Fruit fly (Drosophila melanogaster) whole organism, embryonic: ENCODE measurements around the gene CG14332.

ENCODE experiments used
- B-H2 ChIP-seq: fragments of 200-800 bp; sonication (Bioruptor generic); optimal IDR thresholded peaks from 2 replicates; lab custom pipeline; 2018; ENCODE audit warnings: missing biosample characterization, mild to moderate bottlenecking, missing genetic modification characterization
- CG10959 ChIP-seq: fragments of 200-800 bp; sonication (Bioruptor generic); IDR thresholded peaks from 2 replicates; pipeline ENCODE4 v1.3.6; 2022; ENCODE audit warnings: missing biosample characterization, missing genetic modification characterization
- CG13287 ChIP-seq: fragments of 200-800 bp; sonication (Bioruptor generic); IDR thresholded peaks from 2 replicates; pipeline ENCODE4 v1.3.6; 2022; ENCODE audit warnings: missing biosample characterization, missing genetic modification characterization; ENCODE audit not compliant: partially characterized antibody
- CG14965 ChIP-seq: fragments of 200-800 bp; sonication (Bioruptor generic); optimal IDR thresholded peaks from 2 replicates; lab custom pipeline; 2016; ENCODE audit warnings: missing biosample characterization, missing genetic modification characterization, borderline replicate concordance
- CG17328 ChIP-seq: fragments of 200-800 bp; sonication (Bioruptor generic); IDR thresholded peaks from 2 replicates; pipeline ENCODE4 v1.3.6; 2022; ENCODE audit warnings: missing biosample characterization, missing genetic modification characterization
- CG17829 ChIP-seq: fragments of 200-800 bp; optimal IDR thresholded peaks from 2 replicates; lab custom pipeline; 2019; ENCODE audit warnings: missing biosample characterization, mild to moderate bottlenecking, missing genetic modification characterization, moderate library complexity
- CG17912 ChIP-seq: fragments of 200-800 bp; sonication (Bioruptor generic); optimal IDR thresholded peaks from 2 replicates; lab custom pipeline; 2018; ENCODE audit warnings: missing biosample characterization, mild to moderate bottlenecking, missing genetic modification characterization
- CG2120 ChIP-seq: fragments of 200-800 bp; sonication (Bioruptor generic); optimal IDR thresholded peaks from 3 replicates; lab custom pipeline; 2016; ENCODE audit warnings: missing biosample characterization, missing genetic modification characterization
- CG32532 ChIP-seq: fragments of 200-800 bp; sonication (Bioruptor generic); IDR thresholded peaks from 2 replicates; pipeline ENCODE4 v1.3.6; 2022; ENCODE audit warnings: missing biosample characterization, missing genetic modification characterization
- CG34422 ChIP-seq: fragments of 200-800 bp; sonication (Bioruptor generic); IDR thresholded peaks from 3 replicates; pipeline ENCODE4 v1.3.6; 2022; ENCODE audit warnings: missing biosample characterization, missing genetic modification characterization
- CG3726 ChIP-seq: fragments of 200-800 bp; sonication (Bioruptor generic); IDR thresholded peaks from 3 replicates; pipeline ENCODE4, ENCODE4 v1.3.6; 2022; ENCODE audit warnings: missing biosample characterization, missing genetic modification characterization
- CG42726 ChIP-seq: fragments of 200-800 bp; sonication (Bioruptor generic); IDR thresholded peaks from 2 replicates; pipeline ENCODE4 v1.3.6; 2022; ENCODE audit warnings: missing biosample characterization, missing genetic modification characterization; ENCODE audit not compliant: partially characterized antibody
- CG6254 ChIP-seq: fragments of 200-800 bp; sonication (Bioruptor generic); optimal IDR thresholded peaks from 3 replicates; lab custom pipeline; 2017; ENCODE audit warnings: mild to moderate bottlenecking, missing biosample characterization, missing genetic modification reagents, missing genetic modification characterization
- CG6683 ChIP-seq: fragments of 200-800 bp; sonication (Bioruptor generic); optimal IDR thresholded peaks from 2 replicates; lab custom pipeline; 2017; ENCODE audit warnings: missing biosample characterization, mild to moderate bottlenecking, missing genetic modification characterization, missing genetic modification reagents
- CG8359 ChIP-seq: fragments of 200-800 bp; sonication (Bioruptor generic); optimal IDR thresholded peaks from 2 replicates; lab custom pipeline; 2017; ENCODE audit warnings: missing biosample characterization, mild to moderate bottlenecking, missing genetic modification characterization, borderline replicate concordance
- CG8388 ChIP-seq: fragments of 200-800 bp; sonication (Bioruptor generic); optimal IDR thresholded peaks from 2 replicates; lab custom pipeline; 2019; ENCODE audit warnings: missing biosample characterization, mild to moderate bottlenecking, missing genetic modification characterization, moderate library complexity
- CG9609 ChIP-seq: fragments of 200-800 bp; sonication (Bioruptor generic); optimal IDR thresholded peaks from 3 replicates; lab custom pipeline; 2016; ENCODE audit warnings: missing biosample characterization, missing genetic modification characterization
- Deaf1 ChIP-seq: fragments of 200-800 bp; optimal IDR thresholded peaks from 3 replicates; lab custom pipeline; 2019; ENCODE audit warnings: missing biosample characterization, mild to moderate bottlenecking, missing genetic modification characterization, moderate library complexity
- Ets65A ChIP-seq: fragments of 200-800 bp; sonication (Bioruptor generic); peaks from one replicate; lab custom pipeline; 2016; ENCODE audit warnings: missing biosample characterization, missing genetic modification characterization
- HHEX ChIP-seq: fragments of 200-800 bp; sonication (Bioruptor generic); optimal IDR thresholded peaks from 3 replicates; lab custom pipeline; 2017; ENCODE audit warnings: missing biosample characterization, mild to moderate bottlenecking, missing genetic modification characterization, missing genetic modification reagents
- Lpt ChIP-seq: fragments of >200 bp; optimal IDR thresholded peaks from 2 replicates; lab custom pipeline; 2018; ENCODE audit warnings: missing biosample characterization, missing genetic modification characterization
- Max ChIP-seq: fragments of 200-800 bp; sonication (Bioruptor generic); optimal IDR thresholded peaks from 2 replicates; lab custom pipeline; 2016; ENCODE audit warnings: missing biosample characterization, mild to moderate bottlenecking, missing genetic modification characterization
- Neu2 ChIP-seq: fragments of 200-800 bp; sonication (Bioruptor generic); optimal IDR thresholded peaks from 3 replicates; lab custom pipeline; 2016; ENCODE audit warnings: missing biosample characterization, missing genetic modification characterization, borderline replicate concordance
- NfI ChIP-seq: fragments of 200-800 bp; sonication (Bioruptor generic); optimal IDR thresholded peaks from 3 replicates; lab custom pipeline; 2018; ENCODE audit warnings: missing biosample characterization, mild to moderate bottlenecking, missing genetic modification characterization, moderate library complexity
- Ravus ChIP-seq: fragments of 200-800 bp; sonication (Bioruptor generic); IDR thresholded peaks from 2 replicates; pipeline ENCODE4 v1.3.6; 2022; ENCODE audit warnings: missing biosample characterization, missing genetic modification characterization
- Rfx ChIP-seq: fragments of 200-800 bp; sonication (Bioruptor generic); IDR thresholded peaks from 2 replicates; pipeline ENCODE4 v1.3.6; 2022; ENCODE audit warnings: missing biosample characterization, missing genetic modification characterization
- Scr ChIP-seq: fragments of 200-800 bp; sonication (Bioruptor generic); IDR thresholded peaks from 2 replicates; pipeline ENCODE4 v1.3.6; 2022; ENCODE audit warnings: missing biosample characterization, missing genetic modification characterization; ENCODE audit not compliant: partially characterized antibody
- Sry-δ ChIP-seq: fragments of 200-800 bp; sonication (Bioruptor generic); optimal IDR thresholded peaks from 2 replicates; lab custom pipeline; 2016; ENCODE audit warnings: missing biosample characterization, missing genetic modification characterization
- Vsx1 ChIP-seq: fragments of 200-800 bp; sonication (Bioruptor generic); optimal IDR thresholded peaks from 2 replicates; lab custom pipeline; 2017; ENCODE audit warnings: missing biosample characterization, mild to moderate bottlenecking, missing genetic modification characterization, missing genetic modification reagents
- al ChIP-seq: fragments of 200-800 bp; sonication (Bioruptor generic); IDR thresholded peaks from 2 replicates; pipeline ENCODE4 v1.3.6; 2022; ENCODE audit warnings: missing biosample characterization, missing genetic modification characterization
- az2 ChIP-seq: fragments of 200-800 bp; sonication (Bioruptor generic); optimal IDR thresholded peaks from 3 replicates; lab custom pipeline; 2016; ENCODE audit warnings: missing biosample characterization, missing genetic modification characterization
- cad ChIP-seq: fragments of >200 bp; optimal IDR thresholded peaks from 2 replicates; lab custom pipeline; 2017; ENCODE audit warnings: missing biosample characterization, missing genetic modification characterization
- dan ChIP-seq: fragments of 200-800 bp; sonication (Bioruptor generic); IDR thresholded peaks from 2 replicates; pipeline ENCODE4 v1.3.6; 2022; ENCODE audit warnings: missing biosample characterization, missing genetic modification characterization
- ems ChIP-seq: fragments of 200-800 bp; sonication (Bioruptor generic); optimal IDR thresholded peaks from 3 replicates; lab custom pipeline; 2016; ENCODE audit warnings: missing biosample characterization, missing genetic modification characterization
- gcm ChIP-seq: fragments of 200-800 bp; sonication (Bioruptor generic); optimal IDR thresholded peaks from 2 replicates; lab custom pipeline; 2019; ENCODE audit warnings: missing biosample characterization, mild to moderate bottlenecking, missing genetic modification characterization, moderate library complexity
- gro ChIP-seq: fragments of 200-800 bp; sonication (Bioruptor generic); optimal IDR thresholded peaks from 2 replicates; lab custom pipeline; 2016; ENCODE audit warnings: missing biosample characterization, missing genetic modification characterization
- gt ChIP-seq: fragments of 200-800 bp; sonication (Bioruptor generic); IDR thresholded peaks from 2 replicates; pipeline ENCODE4 v1.3.6; 2022; ENCODE audit warnings: missing biosample characterization, missing genetic modification characterization
- hb ChIP-seq: fragments of 200-800 bp; sonication (Bioruptor generic); IDR thresholded peaks from 3 replicates; pipeline ENCODE4 v1.3.6; 2022; ENCODE audit warnings: missing biosample characterization, missing genetic modification characterization; ENCODE audit not compliant: partially characterized antibody
- jigr1 ChIP-seq: fragments of 200-800 bp; sonication (Bioruptor generic); IDR thresholded peaks from 3 replicates; pipeline ENCODE4 v1.3.6; 2022; ENCODE audit warnings: missing biosample characterization, missing genetic modification characterization
- jing ChIP-seq: fragments of 200-800 bp; sonication (Bioruptor generic); optimal IDR thresholded peaks from 2 replicates; lab custom pipeline; 2018; ENCODE audit warnings: missing biosample characterization, mild to moderate bottlenecking, missing genetic modification characterization
- lilli ChIP-seq: fragments of 200-800 bp; sonication (Bioruptor generic); optimal IDR thresholded peaks from 3 replicates; lab custom pipeline; 2016; ENCODE audit warnings: missing biosample characterization, missing genetic modification characterization
- pho ChIP-seq: fragments of 200-800 bp; sonication (Bioruptor generic); optimal IDR thresholded peaks from 2 replicates; lab custom pipeline; 2016; ENCODE audit warnings: missing biosample characterization, missing genetic modification characterization
- psq ChIP-seq: fragments of 200-800 bp; sonication (Bioruptor generic); optimal IDR thresholded peaks from 2 replicates; lab custom pipeline; 2017; ENCODE audit warnings: missing biosample characterization, missing genetic modification characterization
- pzg ChIP-seq: fragments of 200-800 bp; sonication (Bioruptor generic); optimal IDR thresholded peaks from 3 replicates; lab custom pipeline; 2018; ENCODE audit warnings: missing biosample characterization, mild to moderate bottlenecking, missing genetic modification characterization, moderate library complexity
- sens-2 ChIP-seq: fragments of 200-800 bp; sonication (Bioruptor generic); IDR thresholded peaks from 2 replicates; pipeline ENCODE4 v1.3.6; 2022; ENCODE audit warnings: missing biosample characterization, missing genetic modification characterization
- shn ChIP-seq: fragments of 200-800 bp; sonication (Bioruptor generic); optimal IDR thresholded peaks from 3 replicates; lab custom pipeline; 2016; ENCODE audit warnings: missing biosample characterization, missing genetic modification characterization
- sr ChIP-seq: fragments of 200-800 bp; sonication (Bioruptor generic); IDR thresholded peaks from 3 replicates; pipeline ENCODE4 v1.3.6; 2022; ENCODE audit warnings: missing biosample characterization, missing genetic modification characterization
- stc ChIP-seq: fragments of 200-800 bp; sonication (Bioruptor generic); IDR thresholded peaks from 2 replicates; pipeline ENCODE4 v1.3.6; 2022; ENCODE audit warnings: missing biosample characterization, missing genetic modification characterization
- tll ChIP-seq, 2 experiments: fragments of 200-800 bp in 1 of 2; fragments of >200 bp in 1 of 2; sonication (Bioruptor generic) in 1 of 2; optimal IDR thresholded peaks; 2 replicates each; lab custom pipeline; 2017 to 2019; ENCODE audit warnings: missing biosample characterization in 2 of 2, missing genetic modification characterization in 2 of 2, mild to moderate bottlenecking in 1 of 2, moderate library complexity in 1 of 2
- trh ChIP-seq: fragments of 200-800 bp; sonication (Bioruptor generic); optimal IDR thresholded peaks from 2 replicates; lab custom pipeline; 2016; ENCODE audit warnings: missing biosample characterization, missing genetic modification characterization

The CG14332 gene

DNA sequence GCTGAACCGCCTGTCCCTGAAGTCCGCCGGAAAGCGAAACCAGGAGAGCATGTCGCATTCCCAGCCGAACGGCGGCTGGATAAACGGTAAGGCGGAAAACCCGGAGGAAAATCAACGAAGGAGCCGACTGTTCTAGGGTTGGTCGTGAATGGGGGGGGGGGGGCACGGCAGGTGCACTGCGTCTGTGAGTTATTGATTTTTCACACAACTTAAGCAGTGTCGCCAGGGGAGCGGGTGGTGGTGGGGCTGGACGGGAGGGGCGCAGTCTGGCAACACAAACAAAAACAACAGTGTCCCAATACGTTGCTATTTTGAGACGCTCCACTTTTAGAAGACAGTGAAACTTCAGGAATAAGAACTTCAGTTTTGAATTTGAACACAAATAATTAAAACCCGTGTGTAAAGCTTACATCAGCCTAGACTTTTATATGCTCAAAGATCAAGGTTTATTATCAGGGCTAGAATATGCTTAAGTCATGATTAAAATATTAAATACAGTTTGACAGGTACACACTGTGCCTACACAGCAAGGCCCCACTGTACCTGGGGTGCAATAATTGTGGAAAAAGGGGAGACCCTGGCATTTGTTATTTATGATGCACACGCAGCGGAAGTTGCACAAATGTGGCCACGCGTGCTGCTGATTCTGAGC lies 35.7 kb downstream of the CG14332 start (continued):
- TF ChIP-seq CG6683 (GFP tag; lab: Kevin White, UChicago): no peak
- TF ChIP-seq gcm (GFP tag; lab: Kevin White, UChicago): peak; percentile 48
- no peak for TF ChIP-seq trh (GFP tag; lab: Kevin White, UChicago)
- TF ChIP-seq jing (GFP tag; lab: Kevin White, UChicago): peak; percentile 40
- peak; percentile 28 for TF ChIP-seq gro (GFP tag; lab: Kevin White, UChicago)
- TF ChIP-seq jigr1: no peak
- 0 out of 3 replicates have a peak, but pooled peaks have one; percentile 18 for TF ChIP-seq sr (GFP tag; lab: Robert Waterston, UW)
- TF ChIP-seq CG34422: peak; percentile 35; the same call in 2 of the 3 replicates
- TF ChIP-seq CG6254 (GFP tag; lab: Kevin White, UChicago): peak; percentile 48
- TF ChIP-seq CG42726 (GFP tag; lab: Robert Waterston, UW): no peak
- peak; percentile 57 for TF ChIP-seq NfI (GFP tag; lab: Kevin White, UChicago)
- no peak for TF ChIP-seq Deaf1 (tag; lab: Kevin White, UChicago)
- peak; percentile 43; the same call in 1 of the 2 replicates for TF ChIP-seq Rfx
- no peak for TF ChIP-seq tll (GFP tag; optimal IDR thresholded peaks at IDR 0.05; lab: Kevin White, UChicago)
- TF ChIP-seq dan (GFP tag; lab: Robert Waterston, UW): peak; percentile 20; the same call in 1 of the 2 replicates
- TF ChIP-seq Ets65A (GFP tag; lab: Kevin White, UChicago): peak; percentile 96
- TF ChIP-seq CG8388: peak; percentile 73
- no peak for TF ChIP-seq pzg
- TF ChIP-seq lilli (GFP tag; lab: Kevin White, UChicago): peak; percentile 52
- no peak for TF ChIP-seq CG13287 (GFP tag; lab: Robert Waterston, UW)
- peak; percentile 53 for TF ChIP-seq CG32532 (GFP tag; lab: Robert Waterston, UW)
- TF ChIP-seq ems (GFP tag; lab: Kevin White, UChicago): peak; percentile 68
- TF ChIP-seq CG17829 (tag; lab: Kevin White, UChicago): peak; percentile 69
- peak; percentile 60 for TF ChIP-seq sens-2 (GFP tag; lab: Robert Waterston, UW)
- TF ChIP-seq Neu2 (GFP tag; lab: Kevin White, UChicago): no peak
- TF ChIP-seq psq (GFP tag; lab: Kevin White, UChicago): no peak
- no peak for TF ChIP-seq B-H2 (GFP tag; lab: Kevin White, UChicago)
- no peak for TF ChIP-seq Scr (GFP tag; lab: Robert Waterston, UW)
- peak; percentile 84 for TF ChIP-seq CG17328 (GFP tag; lab: Robert Waterston, UW)
- no peak for TF ChIP-seq hb (GFP tag; lab: Robert Waterston, UW)
- no peak for TF ChIP-seq CG3726 (GFP tag; lab: Robert Waterston, UW)
- TF ChIP-seq CG9609: peak; percentile 38
- peak; percentile 31 for TF ChIP-seq Sry-δ (GFP tag; lab: Kevin White, UChicago)
- TF ChIP-seq az2: peak; percentile 67
- no peak for TF ChIP-seq CG8359
- peak; percentile 62 for TF ChIP-seq HHEX (GFP tag; lab: Kevin White, UChicago)
- TF ChIP-seq stc (GFP tag; lab: Robert Waterston, UW): peak; percentile 86
- peak; percentile 42 for TF ChIP-seq Vsx1 (GFP tag; lab: Kevin White, UChicago)
- TF ChIP-seq CG2120: peak; percentile 30
- TF ChIP-seq pho: no peak
- peak; percentile 45 for TF ChIP-seq Max (GFP tag; lab: Kevin White, UChicago)
- peak; percentile 70 for TF ChIP-seq gt (GFP tag; lab: Robert Waterston, UW)
- TF ChIP-seq shn (GFP tag; lab: Kevin White, UChicago): no peak
- TF ChIP-seq Lpt (GFP tag; lab: Kevin White, UChicago): no peak
- TF ChIP-seq CG10959 (GFP tag; lab: Robert Waterston, UW): peak; percentile 37; the same call in 1 of the 2 replicates
- no peak for TF ChIP-seq cad (GFP tag; lab: Kevin White, UChicago)
- no peak for TF ChIP-seq Ravus (GFP tag; lab: Robert Waterston, UW)
- no peak for TF ChIP-seq al (GFP tag; lab: Robert Waterston, UW)
- TF ChIP-seq CG17912 (GFP tag; lab: Kevin White, UChicago): no peak
- TF ChIP-seq CG14965: no peak
